Fruit fly (Drosophila melanogaster): ENCODE results near the gene CG31140.

The CG31140 gene

DNA sequence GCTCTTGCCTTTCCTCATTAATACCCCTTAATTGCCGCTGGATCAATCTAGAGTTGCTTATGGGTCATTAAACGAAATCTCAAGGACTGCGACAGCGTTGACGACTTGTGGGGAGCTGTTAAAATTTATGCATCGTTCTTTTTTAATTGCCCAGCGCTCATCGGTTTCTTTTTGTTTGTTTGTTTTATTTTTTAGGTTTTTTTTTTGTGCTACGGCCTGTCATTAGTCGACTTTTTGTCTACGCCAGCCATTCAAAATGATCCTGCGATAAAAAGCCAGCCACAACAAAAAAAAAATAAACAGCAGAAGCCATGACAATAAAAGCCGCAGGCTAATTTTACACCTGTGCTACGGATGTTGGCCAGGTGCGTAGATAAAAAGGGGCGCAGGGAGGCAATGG, 41.0 kb downstream of the CG31140 start:
- TF ChIP-seq CG8478 (optimal IDR thresholded peaks at IDR 0.05) (no peak), CTCF (optimal IDR thresholded peaks at IDR 0.05) (no peak)

DNA sequence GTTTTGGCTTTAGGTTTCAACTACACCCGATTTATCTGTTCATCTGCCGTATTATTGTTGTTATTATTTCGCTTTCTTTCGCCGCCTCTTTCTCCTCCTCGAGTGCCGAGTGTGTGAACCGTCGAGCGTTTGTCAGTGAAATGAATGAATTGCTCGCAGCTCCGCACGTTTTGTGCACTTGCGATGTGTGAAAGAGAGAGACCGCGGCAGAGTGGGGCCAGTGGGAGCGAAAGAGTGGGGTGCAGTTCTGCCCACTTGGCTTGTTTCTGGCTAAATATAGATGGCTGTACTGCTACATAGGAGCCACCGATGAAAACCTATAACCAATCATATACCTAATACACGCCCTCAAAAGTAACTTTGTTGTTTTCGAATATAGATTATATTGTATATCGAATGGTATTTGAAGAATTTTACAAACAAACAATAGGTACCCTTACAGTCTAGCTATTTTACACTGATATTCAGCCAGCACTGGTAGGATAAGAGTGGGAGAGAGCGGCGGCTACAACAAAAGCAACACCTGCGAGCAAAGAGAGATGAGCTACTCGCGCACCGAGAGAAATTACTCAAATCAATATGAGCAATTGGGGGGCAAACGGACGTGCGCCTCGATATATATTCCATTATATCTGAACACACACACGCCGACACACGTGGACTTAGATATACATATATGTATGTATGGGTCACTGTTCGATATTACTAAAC, 43.6 kb downstream of the CG31140 start:
- TF ChIP-seq CTCF (optimal IDR thresholded peaks at IDR 0.05), result no peak
- no peak for TF ChIP-seq CG8478 (optimal IDR thresholded peaks at IDR 0.05)

DNA sequence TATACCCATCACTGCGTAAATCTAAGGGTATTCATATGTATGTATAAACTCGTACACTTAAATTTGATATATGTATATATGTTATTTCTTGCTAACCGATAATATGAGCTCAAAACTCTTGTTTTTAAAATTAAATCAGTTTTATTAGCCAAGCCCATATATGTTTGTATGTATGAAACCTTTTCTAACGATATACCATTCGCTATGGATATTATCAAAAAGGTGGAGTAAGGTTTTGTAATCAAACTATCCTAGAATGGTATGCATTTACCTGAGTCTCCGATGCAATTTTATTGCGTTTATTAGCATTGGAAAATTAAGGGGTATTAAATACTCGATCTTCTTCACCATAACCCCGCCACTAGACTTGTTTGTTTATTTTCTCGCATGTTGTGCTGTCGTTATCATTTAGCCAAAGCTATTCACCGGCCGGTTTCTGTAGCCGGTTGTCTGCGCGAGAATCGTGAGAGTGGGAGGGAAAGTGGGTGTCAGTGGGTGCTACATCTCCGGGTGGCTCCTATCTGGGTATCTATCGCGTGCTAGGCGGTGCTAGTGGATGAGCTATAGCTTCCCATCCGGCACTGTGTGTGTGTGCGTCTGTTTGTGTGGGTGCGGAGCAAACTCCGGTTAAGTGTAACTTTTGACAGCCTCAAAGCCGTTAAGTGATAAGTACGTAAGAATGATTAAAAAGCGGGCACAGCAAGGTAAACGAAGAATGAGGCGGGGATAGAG, 45.0 kb downstream of the CG31140 start:
- TF ChIP-seq CG8478 (optimal IDR thresholded peaks at IDR 0.05), result no peak
- TF ChIP-seq CTCF (optimal IDR thresholded peaks at IDR 0.05), result no peak

DNA sequence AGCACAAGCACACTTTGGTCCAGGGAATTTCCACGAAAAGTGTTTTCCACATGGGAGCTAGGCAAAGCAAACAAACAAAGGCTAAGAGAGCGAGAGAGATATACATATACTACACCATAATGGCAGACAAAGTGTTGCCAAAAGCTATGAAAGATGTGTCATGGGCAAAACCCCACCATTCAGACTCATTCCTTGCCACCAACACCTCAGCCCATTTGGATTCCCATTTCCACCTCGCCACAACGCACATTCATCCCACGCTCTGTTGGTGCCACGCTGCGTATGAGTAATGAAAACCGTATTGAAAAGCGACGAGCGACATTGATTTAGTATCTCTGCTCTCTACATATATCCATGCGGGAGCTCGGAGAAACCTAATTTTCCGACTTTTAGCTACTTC, 45.9 kb downstream of the CG31140 start:
- TF ChIP-seq CTCF (optimal IDR thresholded peaks at IDR 0.05) (no peak), CG8478 (optimal IDR thresholded peaks at IDR 0.05) (no peak)

DNA sequence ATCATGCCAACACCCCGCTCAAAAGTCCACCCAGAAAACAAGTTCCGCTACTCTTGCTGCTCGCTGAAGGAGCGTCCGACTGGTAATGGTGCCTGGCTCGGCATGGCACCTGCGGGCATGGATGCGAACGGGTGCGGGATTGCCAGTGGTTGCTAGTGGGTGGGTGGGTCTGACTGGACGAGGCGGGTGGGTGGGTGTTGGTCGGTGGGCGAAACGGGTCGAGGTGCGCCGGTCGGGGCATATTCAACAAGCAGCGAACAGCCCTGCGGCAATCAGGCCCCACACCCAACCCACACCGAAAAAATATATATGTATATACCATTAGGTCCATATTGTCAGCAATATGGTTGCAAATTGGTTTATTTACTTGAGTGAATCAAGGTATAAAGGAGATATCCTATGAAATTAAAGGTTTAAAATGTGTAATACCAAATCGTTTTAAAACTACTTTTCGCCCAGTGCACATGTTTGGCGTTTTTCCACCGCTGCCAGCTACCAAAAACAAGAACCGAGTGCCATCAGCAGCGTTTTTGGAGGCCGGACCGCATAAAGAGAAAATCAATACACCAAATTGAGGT, 47.7 kb downstream of the CG31140 start:
- TF ChIP-seq CTCF (optimal IDR thresholded peaks at IDR 0.05) (no peak), CG8478 (optimal IDR thresholded peaks at IDR 0.05) (no peak)

DNA sequence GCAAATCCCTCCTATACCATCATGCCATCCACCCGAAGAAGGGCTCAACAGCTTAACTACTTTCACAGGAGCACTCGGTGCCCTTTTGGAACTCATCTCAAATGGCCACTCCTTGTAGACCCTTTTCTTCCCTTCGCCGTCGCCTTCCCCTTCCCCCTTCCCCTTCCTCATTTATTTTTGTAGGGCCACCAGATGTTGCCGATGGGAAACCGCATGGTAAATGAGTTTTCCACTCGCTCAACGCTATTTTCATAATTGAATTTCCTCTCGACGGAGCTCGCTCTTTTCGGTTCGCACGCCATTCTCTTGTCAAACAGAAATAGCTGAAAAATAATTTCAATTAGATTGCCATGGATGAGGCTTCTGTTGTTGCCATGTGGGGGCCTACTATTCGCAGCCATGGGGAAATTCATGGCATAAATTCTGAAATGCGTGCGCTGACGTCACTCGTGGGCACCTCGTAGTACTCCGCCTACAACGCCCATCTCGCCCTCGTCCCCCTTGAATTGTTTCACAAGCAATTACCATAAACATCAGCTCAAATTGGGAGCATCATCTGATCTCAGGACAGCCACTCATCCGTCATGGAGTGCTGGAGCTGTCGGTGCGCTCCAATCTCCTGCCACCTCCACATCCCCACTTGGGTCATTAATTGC, 49.2 kb downstream of the CG31140 start:
- TF ChIP-seq CTCF (optimal IDR thresholded peaks at IDR 0.05) (no peak), CG8478 (optimal IDR thresholded peaks at IDR 0.05) (no peak)

DNA sequence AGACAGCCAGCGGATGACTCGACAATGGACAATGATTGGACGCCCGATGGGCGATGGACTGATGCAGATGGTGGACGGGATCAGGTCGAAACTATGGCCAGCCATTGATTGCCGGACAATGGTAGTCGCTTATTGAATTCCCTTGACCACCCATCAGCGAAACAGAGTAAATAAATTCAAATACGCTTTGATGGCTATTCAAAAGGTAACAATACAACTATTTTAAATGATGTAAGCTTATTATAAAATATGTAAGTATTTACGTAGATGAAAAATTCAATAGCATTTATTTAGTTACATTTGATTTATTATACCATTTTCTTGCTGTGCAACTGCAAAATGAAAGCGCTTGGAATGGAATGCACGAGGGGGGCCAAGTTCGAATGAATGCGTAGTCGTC, 51.6 kb downstream of the CG31140 start:
- no peak for TF ChIP-seq CG8478 (optimal IDR thresholded peaks at IDR 0.05)
- TF ChIP-seq CTCF (optimal IDR thresholded peaks at IDR 0.05), result no peak

DNA sequence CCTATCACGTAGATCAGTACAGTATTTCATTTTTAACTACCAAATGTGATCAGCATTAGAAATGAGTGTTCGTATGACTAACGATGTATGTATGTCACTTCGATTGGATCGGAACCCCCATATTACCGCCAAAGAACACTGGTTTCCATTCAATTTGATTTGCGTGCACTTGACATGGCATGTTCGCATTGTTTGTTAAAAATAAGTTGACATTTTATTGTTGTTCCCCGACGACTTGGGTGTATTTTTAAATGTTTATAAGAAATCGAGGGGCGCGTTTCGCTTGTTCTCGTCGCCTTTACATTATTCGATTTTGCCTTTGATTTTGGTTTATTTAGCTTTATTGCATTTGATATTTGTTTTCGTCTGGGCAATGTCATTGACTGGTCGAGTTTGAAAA, 52.5 kb downstream of the CG31140 start:
- no peak for TF ChIP-seq CTCF (optimal IDR thresholded peaks at IDR 0.05)
- no peak for TF ChIP-seq CG8478 (optimal IDR thresholded peaks at IDR 0.05)

DNA sequence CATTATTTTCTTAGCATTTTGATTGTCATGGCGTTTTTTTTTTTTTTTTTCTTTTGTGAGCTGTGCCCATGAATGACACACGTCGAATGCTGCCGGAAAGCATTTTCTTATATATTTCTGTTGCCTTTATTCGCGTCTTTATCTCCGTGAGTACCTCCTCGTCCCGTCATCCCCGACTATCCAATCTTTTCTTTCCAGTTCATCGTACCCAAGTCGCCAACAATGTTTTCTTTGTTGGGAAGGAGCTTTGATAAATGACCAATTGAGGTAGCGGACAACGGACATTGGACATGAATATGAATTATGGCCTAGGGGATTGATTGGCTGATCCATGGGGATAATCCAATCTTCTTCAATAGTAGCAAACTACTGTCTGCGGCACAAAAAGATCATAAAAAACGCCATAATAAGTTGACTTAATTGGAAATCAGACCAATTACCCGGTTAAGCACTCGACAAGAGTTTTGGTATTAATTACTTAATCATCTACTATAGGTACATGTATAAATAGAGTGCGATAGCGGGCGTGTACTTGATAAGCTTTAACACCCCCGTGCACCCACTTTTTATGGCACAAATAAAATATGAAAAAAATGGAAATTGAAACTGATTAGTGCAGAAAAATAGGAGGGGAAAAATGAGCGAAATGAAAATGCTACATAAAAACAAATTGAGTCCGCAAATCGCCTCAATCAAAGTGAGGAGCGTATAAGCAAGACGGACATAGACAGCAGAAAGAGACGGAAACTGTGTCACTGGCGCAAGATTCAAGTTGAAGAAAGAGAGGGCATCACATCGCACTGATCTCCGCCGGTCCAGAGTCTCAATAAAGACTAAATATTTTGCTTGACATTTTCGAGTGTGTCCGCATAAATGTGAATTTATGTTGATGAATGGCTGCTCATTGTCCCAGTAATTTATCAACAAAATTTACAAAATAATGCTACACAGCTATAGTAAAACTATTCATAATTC, 53.2 kb downstream of the CG31140 start:
- no peak for TF ChIP-seq CG8478 (optimal IDR thresholded peaks at IDR 0.05)
- no peak for TF ChIP-seq CTCF (optimal IDR thresholded peaks at IDR 0.05)

DNA sequence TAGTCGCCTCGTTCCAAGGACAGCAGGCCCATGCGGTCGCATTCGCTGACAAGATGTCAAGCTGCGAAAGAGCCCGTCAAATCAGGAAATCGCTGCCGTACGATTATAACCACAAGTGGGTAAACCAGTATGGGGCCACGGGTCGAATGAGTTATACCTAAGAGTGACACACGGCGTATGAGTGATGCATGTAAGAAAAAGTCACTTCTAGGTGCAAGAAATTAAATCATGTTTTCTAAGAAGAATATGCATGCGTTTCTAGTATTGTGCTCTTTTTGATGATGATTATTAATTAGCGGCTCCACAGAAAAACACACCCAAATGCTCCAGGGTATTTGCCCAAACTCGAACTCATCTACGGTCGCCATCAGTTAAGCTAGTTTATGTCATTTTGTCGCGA, 54.7 kb downstream of the CG31140 start:
- TF ChIP-seq CTCF (optimal IDR thresholded peaks at IDR 0.05) (no peak), CG8478 (optimal IDR thresholded peaks at IDR 0.05) (no peak)

DNA sequence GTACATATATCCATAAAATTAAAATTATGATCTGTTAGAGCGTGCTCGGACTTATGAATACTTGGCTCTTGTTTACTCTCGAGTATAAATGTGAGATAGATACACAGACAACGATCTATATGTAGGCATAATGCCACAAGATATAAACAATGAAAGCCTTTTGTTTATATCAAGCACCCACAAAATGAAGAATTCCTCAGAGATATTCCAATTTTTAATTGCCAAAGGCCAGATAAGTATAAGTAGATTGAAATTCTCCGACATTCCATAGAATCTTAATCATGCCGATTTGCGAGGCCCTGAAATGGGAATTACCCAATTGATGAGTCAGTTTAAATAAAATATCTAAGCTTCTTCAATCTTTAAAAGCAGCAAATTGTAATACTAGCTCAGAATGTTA, 58.9 kb downstream of the CG31140 start:
- TF ChIP-seq CTCF (optimal IDR thresholded peaks at IDR 0.05) (no peak), CG8478 (optimal IDR thresholded peaks at IDR 0.05) (no peak)

DNA sequence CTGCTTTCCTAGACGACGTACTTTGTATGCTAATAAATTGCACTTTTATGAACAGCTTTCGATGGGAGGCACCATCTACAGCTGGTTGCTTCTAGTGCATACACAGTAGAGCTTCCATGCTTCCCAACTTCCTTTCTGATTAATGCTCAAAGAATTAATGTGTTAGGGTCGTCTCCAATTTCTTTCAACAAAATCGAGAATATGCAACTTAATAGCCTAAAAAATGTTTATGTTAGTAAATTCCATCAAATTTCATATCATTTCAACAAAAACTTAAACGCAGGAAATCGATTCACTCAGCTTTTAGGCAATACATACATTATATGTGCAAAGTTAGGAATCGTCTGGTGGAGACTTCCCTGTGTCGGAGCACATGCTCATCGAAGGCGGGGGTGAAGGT, 61.1 kb downstream of the CG31140 start:
- TF ChIP-seq CG8478 (optimal IDR thresholded peaks at IDR 0.05), result no peak
- no peak for TF ChIP-seq CTCF (optimal IDR thresholded peaks at IDR 0.05)

DNA sequence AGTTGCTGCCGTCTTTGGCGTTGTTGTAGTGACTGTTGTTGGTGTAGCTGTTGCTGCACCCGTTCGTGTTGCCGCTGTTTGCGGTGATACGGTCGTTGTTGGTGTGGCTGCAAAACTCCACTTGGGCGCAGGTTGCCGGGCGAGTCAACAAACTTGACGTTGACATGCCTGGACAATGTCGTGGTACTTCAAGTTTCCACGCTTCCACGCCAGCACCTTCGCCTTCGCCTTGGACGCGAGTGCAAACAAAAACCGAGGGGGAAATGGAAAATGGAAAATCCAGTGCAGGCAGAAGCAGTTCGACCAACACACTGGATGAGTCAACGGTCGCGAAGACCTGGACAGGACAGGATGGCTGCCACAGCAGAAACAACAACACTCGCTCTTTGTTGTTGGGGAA, 61.7 kb downstream of the CG31140 start:
- TF ChIP-seq CG8478 (optimal IDR thresholded peaks at IDR 0.05), result no peak
- TF ChIP-seq CTCF (optimal IDR thresholded peaks at IDR 0.05), result no peak

DNA sequence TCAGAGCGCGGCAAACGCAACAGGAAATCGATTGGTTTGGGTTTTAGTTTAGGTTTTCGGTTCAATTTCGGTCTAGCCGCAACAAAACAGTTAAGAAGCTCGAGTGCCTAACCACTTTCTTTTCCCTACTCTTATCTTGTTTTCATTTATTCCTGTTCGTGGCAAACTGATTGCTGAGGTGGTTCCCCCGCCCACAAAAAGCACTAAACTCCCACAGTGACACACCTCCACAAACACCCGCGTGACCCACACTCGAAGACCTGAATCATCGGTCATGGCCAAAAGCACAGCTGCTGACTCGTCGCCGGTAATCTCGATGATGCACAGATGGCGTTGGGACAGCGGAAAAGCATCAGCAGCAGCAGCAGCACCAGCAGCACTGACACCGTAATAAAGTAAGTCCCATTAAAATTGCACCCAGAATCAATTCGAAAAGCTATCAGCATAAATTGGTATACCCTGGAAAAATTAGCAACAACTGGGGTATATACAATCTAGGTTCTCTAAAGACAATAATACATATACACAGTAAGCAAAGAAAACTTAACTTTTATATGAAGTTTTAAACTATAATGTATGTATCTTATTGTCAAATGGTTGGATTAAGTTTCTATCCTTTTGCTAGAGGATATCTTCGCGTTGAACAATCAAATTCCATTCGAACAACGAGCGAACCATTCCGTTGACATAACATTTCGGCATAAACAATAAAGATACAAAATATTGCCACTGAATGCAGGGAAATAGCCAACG, 62.9 kb downstream of the CG31140 start:
- TF ChIP-seq CTCF (optimal IDR thresholded peaks at IDR 0.05), result no peak
- no peak for TF ChIP-seq CG8478 (optimal IDR thresholded peaks at IDR 0.05)
